Worm (Caenorhabditis elegans) whole organism, late embryonic: ENCODE data around the gene ZC239.22.

Source experiments
- C08G9.2 ChIP-seq: sonication (generic microtip); optimal IDR thresholded peaks from 2 replicates; lab custom pipeline; 2016; ENCODE audit warnings: mild to moderate bottlenecking, missing genetic modification characterization, moderate library complexity, missing compliant biosample characterization
- ama-1 ChIP-seq: fragments of 150-350 bp; optimal IDR thresholded peaks from 2 replicates; lab custom pipeline; 2014
- ceh-24 ChIP-seq: sonication (generic microtip); optimal IDR thresholded peaks from 2 replicates; lab custom pipeline; 2016; ENCODE audit warnings: mild to moderate bottlenecking, missing genetic modification characterization, missing compliant biosample characterization
- elt-2 ChIP-seq: sonication (generic microtip); optimal IDR thresholded peaks from 2 replicates; lab custom pipeline; 2016; ENCODE audit warnings: missing genetic modification reagents, missing genetic modification characterization, missing compliant biosample characterization
- hlh-6 ChIP-seq: sonication (generic microtip); optimal IDR thresholded peaks from 2 replicates; lab custom pipeline; 2016; ENCODE audit warnings: missing genotype, missing genetic modification characterization, missing compliant biosample characterization
- nfya-1 ChIP-seq: sonication (generic microtip); optimal IDR thresholded peaks from 2 replicates; lab custom pipeline; 2017; ENCODE audit warnings: missing genetic modification characterization, mild to moderate bottlenecking, missing compliant biosample characterization, antibody characterized with exemption, moderate library complexity
- nhr-11 ChIP-seq: fragments of 150-350 bp; optimal IDR thresholded peaks from 2 replicates; lab custom pipeline; 2014; ENCODE audit warnings: missing biosample characterization, missing genetic modification characterization
- odd-2 ChIP-seq: sonication (generic microtip); optimal IDR thresholded peaks from 2 replicates; lab custom pipeline; 2017; ENCODE audit warnings: antibody characterized with exemption, mild to moderate bottlenecking, missing genetic modification characterization, missing compliant biosample characterization
- unc-55 ChIP-seq: sonication (generic microtip); optimal IDR thresholded peaks from 2 replicates; lab custom pipeline; 2017; ENCODE audit warnings: missing biosample characterization, missing genetic modification reagents, missing genetic modification characterization
- zip-5 ChIP-seq: sonication (generic microtip); optimal IDR thresholded peaks from 2 replicates; lab custom pipeline; 2016; ENCODE audit warnings: missing genetic modification characterization, missing compliant biosample characterization

DNA sequence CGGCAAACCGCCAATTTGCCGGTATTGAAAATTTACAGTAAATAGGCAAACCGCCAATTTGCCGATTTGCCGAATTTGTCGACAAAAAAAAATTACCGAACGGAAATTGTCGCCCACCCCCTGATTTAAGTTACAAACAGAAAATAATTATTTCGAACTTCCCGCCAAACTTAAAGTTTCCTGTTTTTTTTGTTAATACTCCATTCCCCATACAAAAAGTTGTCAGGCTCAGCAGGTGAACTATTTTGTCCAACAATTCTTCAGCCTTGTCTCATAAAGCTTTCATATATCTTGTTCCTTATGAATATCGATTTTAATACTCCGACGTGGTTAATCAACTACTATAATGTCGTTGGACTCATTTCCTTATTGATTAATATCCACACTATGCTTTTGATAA, 17.2 kb downstream of the ZC239.22 start, which contains the start of gene sri-50:
- TF ChIP-seq ama-1 (lab: Kevin White, UChicago) (no peak), unc-55 (GFP tag; lab: Kevin White, UChicago) (no peak), nfya-1 (no peak), elt-2 (tag; lab: Kevin White, UChicago) (no peak), nhr-11 (tag; lab: Kevin White, UChicago) (no peak), ceh-24 (tag; lab: Kevin White, UChicago) (no peak), odd-2 (tag; lab: Kevin White, UChicago) (no peak), zip-5 (tag; lab: Kevin White, UChicago) (no peak), hlh-6 (no peak), C08G9.2 (tag; lab: Kevin White, UChicago) (no peak)
